Fruit fly (Drosophila melanogaster) whole organism, adult: ENCODE data around the gene Ptp61F.

ENCODE experiments used
- CG12768 ChIP-seq: fragments of 200-800 bp; sonication (Bioruptor generic); optimal IDR thresholded peaks from 2 replicates; lab custom pipeline; 2017; ENCODE audit warnings: missing biosample characterization, missing genetic modification characterization, mild to moderate bottlenecking, moderate library complexity, missing genetic modification reagents
- CG33017 ChIP-seq: fragments of 200-800 bp; sonication (Bioruptor generic); optimal IDR thresholded peaks from 2 replicates; lab custom pipeline; 2018; ENCODE audit warnings: missing biosample characterization, mild to moderate bottlenecking, missing genetic modification characterization, moderate library complexity
- CG7101 ChIP-seq: fragments of 200-800 bp; sonication (Bioruptor generic); optimal IDR thresholded peaks from 2 replicates; lab custom pipeline; 2018; ENCODE audit warnings: missing biosample characterization, mild to moderate bottlenecking, missing genetic modification characterization, moderate library complexity
- Crg-1 ChIP-seq: fragments of 200-800 bp; sonication (Bioruptor generic); optimal IDR thresholded peaks from 2 replicates; lab custom pipeline; 2016; ENCODE audit warnings: missing biosample characterization, missing genetic modification characterization
- kay ChIP-seq: fragments of 200-800 bp; sonication (Bioruptor generic); peaks from one replicate; lab custom pipeline; 2016; ENCODE audit warnings: missing biosample characterization, missing genetic modification characterization, borderline replicate concordance

DNA sequence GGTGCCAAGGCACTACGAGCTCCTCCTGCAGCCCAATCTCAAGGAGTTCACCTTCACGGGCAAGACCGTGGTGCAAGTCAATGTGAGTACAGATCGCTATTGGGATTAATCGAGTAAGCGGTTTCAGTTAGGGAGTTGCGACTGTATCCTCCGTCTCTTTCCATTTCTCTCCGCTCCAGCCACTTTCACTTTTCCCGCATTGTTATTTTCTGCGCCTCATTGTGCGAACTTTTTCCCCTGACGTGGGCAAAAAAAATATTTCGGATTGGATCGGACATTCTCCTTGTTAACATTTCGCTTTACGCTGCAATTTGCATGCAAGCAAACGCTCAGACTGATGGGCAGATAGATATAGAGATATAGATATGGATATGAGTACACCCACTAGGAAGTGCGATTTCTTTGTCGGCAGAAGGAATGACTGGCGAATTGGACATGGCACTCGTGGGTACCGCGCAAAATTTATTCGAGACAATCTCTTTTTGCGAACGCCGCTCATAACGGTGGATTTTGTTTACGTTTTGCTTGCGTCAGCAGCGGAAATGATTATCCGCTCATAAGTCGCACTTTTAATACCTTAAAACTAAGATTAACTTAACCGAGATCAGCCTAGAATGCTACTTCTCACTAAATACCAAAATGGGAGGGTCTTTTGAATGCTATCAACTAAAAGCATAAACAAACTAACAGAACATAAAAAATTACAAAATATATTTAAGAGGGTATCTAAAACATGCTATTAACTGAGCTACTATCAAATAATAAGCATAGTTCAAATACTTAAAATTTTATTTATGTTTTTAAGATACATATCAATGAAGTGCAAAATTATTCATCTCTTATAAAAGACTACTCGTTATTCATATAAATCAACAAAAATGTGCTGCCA, 43.9 kb upstream of the Ptp61F start:
- TF ChIP-seq Crg-1 (GFP tag; lab: Kevin White, UChicago) (no peak), CG7101 (no peak), kay (no peak), CG12768 (GFP tag; lab: Kevin White, UChicago) (no peak), CG33017 (no peak)
